Worm (Caenorhabditis elegans) whole organism, L4 larva: Measurements from ENCODE around the gene arrd-15.

Experiments
- D1046.2 ChIP-seq: fragments of 200-800 bp; sonication (Bioruptor generic); IDR thresholded peaks from 2 replicates; pipeline ENCODE4 v1.3.6; 2022; ENCODE audit warnings: missing genetic modification characterization, missing compliant biosample characterization
- F44E2.7 ChIP-seq: fragments of 200-800 bp; sonication (Bioruptor generic); IDR thresholded peaks from 2 replicates; pipeline ENCODE4 v2.1.2; 2022; ENCODE audit warnings: missing genetic modification characterization, missing compliant biosample characterization
- T20F7.1 ChIP-seq: fragments of 200-800 bp; sonication (Bioruptor generic); optimal IDR thresholded peaks from 2 replicates; lab custom pipeline; 2018; ENCODE audit warnings: mild to moderate bottlenecking, missing genetic modification characterization, missing compliant biosample characterization
- Y105C5A.15 ChIP-seq: fragments of 200-800 bp; sonication (Bioruptor generic); IDR thresholded peaks from 2 replicates; pipeline ENCODE4 v1.3.6; 2022; ENCODE audit warnings: missing genetic modification characterization, missing compliant biosample characterization
- Y48G9A.11 ChIP-seq: fragments of 200-800 bp; sonication (Bioruptor generic); IDR thresholded peaks from 2 replicates; pipeline ENCODE4 v1.3.6; 2022; ENCODE audit warnings: missing genetic modification reagents, missing genetic modification characterization, missing compliant biosample characterization
- Y5F2A.4 ChIP-seq: fragments of 200-800 bp; sonication (Bioruptor generic); optimal IDR thresholded peaks from 2 replicates; lab custom pipeline; 2018; ENCODE audit warnings: mild to moderate bottlenecking, missing genetic modification characterization, missing compliant biosample characterization
- aly-2 ChIP-seq: sonication (generic microtip); optimal IDR thresholded peaks from 2 replicates; lab custom pipeline; 2018; ENCODE audit warnings: missing biosample characterization, missing genetic modification characterization
- daf-16 ChIP-seq, 3 experiments: sonication (generic microtip); optimal IDR thresholded peaks; 2 replicates each; lab custom pipeline; 2016 to 2017; ENCODE audit warnings: missing genetic modification characterization in 3 of 3, missing genetic modification reagents in 3 of 3, mild to moderate bottlenecking in 2 of 3, missing compliant biosample characterization in 2 of 3, missing biosample characterization in 1 of 3, moderate library complexity in 1 of 3
- dmd-6 ChIP-seq: fragments of 200-800 bp; sonication (Bioruptor generic); IDR thresholded peaks from 2 replicates; pipeline ENCODE4 v1.3.6; 2022; ENCODE audit warnings: missing genetic modification reagents, missing genetic modification characterization, missing compliant biosample characterization
- dmd-9 ChIP-seq: fragments of 200-800 bp; sonication (Bioruptor generic); IDR thresholded peaks from 2 replicates; pipeline ENCODE4 v1.3.6; 2022; ENCODE audit warnings: missing genetic modification reagents, missing genetic modification characterization, missing compliant biosample characterization
- dve-1 ChIP-seq: sonication (generic microtip); optimal IDR thresholded peaks from 2 replicates; lab custom pipeline; 2017; ENCODE audit warnings: antibody characterized with exemption, mild to moderate bottlenecking, missing genetic modification characterization, missing compliant biosample characterization; ENCODE audit not compliant: insufficient read depth
- hlh-11 ChIP-seq: fragments of 200-800 bp; sonication (Bioruptor generic); optimal IDR thresholded peaks from 2 replicates; lab custom pipeline; 2018; ENCODE audit warnings: mild to moderate bottlenecking, missing genetic modification characterization, missing compliant biosample characterization
- hlh-30 ChIP-seq: sonication (generic microtip); optimal IDR thresholded peaks from 2 replicates; lab custom pipeline; 2017; ENCODE audit warnings: antibody characterized with exemption, mild to moderate bottlenecking, missing genetic modification characterization, missing compliant biosample characterization; ENCODE audit not compliant: insufficient read depth
- hmg-1.1 ChIP-seq: fragments of 200-800 bp; sonication (Bioruptor generic); IDR thresholded peaks from 2 replicates; pipeline ENCODE4 v1.3.6; 2022; ENCODE audit warnings: missing genetic modification reagents, missing genetic modification characterization, missing compliant biosample characterization
- jun-1 ChIP-seq: fragments of 150-350 bp; optimal IDR thresholded peaks from 2 replicates; lab custom pipeline; 2014; ENCODE audit warnings: missing biosample characterization, missing genetic modification reagents, missing genetic modification characterization
- lim-7 ChIP-seq: fragments of 200-800 bp; sonication (Bioruptor generic); IDR thresholded peaks from 2 replicates; pipeline ENCODE4 v1.3.6; 2022; ENCODE audit warnings: missing genetic modification characterization, missing compliant biosample characterization
- lin-13 ChIP-seq: fragments of 150-350 bp; optimal IDR thresholded peaks from 2 replicates; lab custom pipeline; 2014; ENCODE audit warnings: missing biosample characterization, missing genetic modification reagents, missing genetic modification characterization
- lin-29 ChIP-seq: fragments of 200-800 bp; sonication (Bioruptor generic); IDR thresholded peaks from 2 replicates; pipeline ENCODE4 v1.3.6; 2022; ENCODE audit warnings: missing genetic modification reagents, missing genetic modification characterization, missing compliant biosample characterization
- lir-3 ChIP-seq: sonication (generic microtip); optimal IDR thresholded peaks from 2 replicates; lab custom pipeline; 2016; ENCODE audit warnings: mild to moderate bottlenecking, missing genetic modification characterization, missing compliant biosample characterization
- lsy-2 ChIP-seq, 2 experiments: fragments of 150-350 bp in 1 of 2; sonication (generic microtip) in 1 of 2; optimal IDR thresholded peaks; 2 replicates each; lab custom pipeline; 2014 to 2017; ENCODE audit warnings: missing biosample characterization in 2 of 2, missing genetic modification characterization in 2 of 2
- mdl-1 ChIP-seq, 2 experiments: fragments of 150-350 bp in 1 of 2; sonication (generic microtip) in 1 of 2; optimal IDR thresholded peaks; 2 replicates each; lab custom pipeline; 2014 to 2017; ENCODE audit warnings: missing biosample characterization in 2 of 2, missing genetic modification characterization in 2 of 2
- mxl-3 ChIP-seq: fragments of 200-800 bp; sonication (Bioruptor generic); optimal IDR thresholded peaks from 2 replicates; lab custom pipeline; 2018; ENCODE audit warnings: mild to moderate bottlenecking, missing genetic modification characterization, missing compliant biosample characterization
- nhr-11 ChIP-seq: fragments of 150-350 bp; optimal IDR thresholded peaks from 2 replicates; lab custom pipeline; 2014; ENCODE audit warnings: missing biosample characterization, missing genetic modification characterization
- nhr-28 ChIP-seq: fragments of 150-350 bp; optimal IDR thresholded peaks from 2 replicates; lab custom pipeline; 2014; ENCODE audit warnings: missing biosample characterization, missing genetic modification characterization
- nhr-48 ChIP-seq: sonication (generic microtip); optimal IDR thresholded peaks from 2 replicates; lab custom pipeline; 2016; ENCODE audit warnings: mild to moderate bottlenecking, missing genetic modification characterization, missing compliant biosample characterization
- nhr-76 ChIP-seq: fragments of 150-350 bp; optimal IDR thresholded peaks from 2 replicates; lab custom pipeline; 2014; ENCODE audit warnings: missing biosample characterization, missing genetic modification characterization
- php-3 ChIP-seq: fragments of 200-800 bp; sonication (Bioruptor generic); IDR thresholded peaks from 2 replicates; pipeline ENCODE4 v1.3.6; 2022; ENCODE audit warnings: missing genetic modification reagents, missing genetic modification characterization, missing compliant biosample characterization
- pqm-1 ChIP-seq: sonication (generic microtip); optimal IDR thresholded peaks from 2 replicates; lab custom pipeline; 2017; ENCODE audit warnings: missing biosample characterization, missing genetic modification characterization
- snpc-4 ChIP-seq: fragments of 150-350 bp; optimal IDR thresholded peaks from 2 replicates; lab custom pipeline; 2014; ENCODE audit warnings: missing biosample characterization, missing genetic modification characterization
- spr-1 ChIP-seq: sonication (generic microtip); optimal IDR thresholded peaks from 2 replicates; lab custom pipeline; 2016; ENCODE audit warnings: mild to moderate bottlenecking, missing genetic modification characterization, missing compliant biosample characterization
- tra-1 ChIP-seq: fragments of 200-800 bp; sonication (Bioruptor generic); IDR thresholded peaks from 2 replicates; pipeline ENCODE4 v1.3.6; 2022; ENCODE audit warnings: missing genetic modification reagents, missing genetic modification characterization, missing compliant biosample characterization
- unc-39 ChIP-seq: sonication (generic microtip); optimal IDR thresholded peaks from 2 replicates; lab custom pipeline; 2017; ENCODE audit warnings: missing biosample characterization, missing genetic modification characterization
- unc-62 ChIP-seq, 3 experiments: fragments of 150-350 bp in 1 of 3; sonication (generic microtip); optimal IDR thresholded peaks in 2 of 3; peaks in 1 of 3; 1 replicate in 1 of 3; 2 replicates in 2 of 3; lab custom pipeline; 2014 to 2017; ENCODE audit warnings: missing biosample characterization in 3 of 3, missing genetic modification characterization in 3 of 3, missing genetic modification reagents in 3 of 3, missing genotype in 1 of 3
- zag-1 ChIP-seq: fragments of 150-350 bp; optimal IDR thresholded peaks from 2 replicates; lab custom pipeline; 2014; ENCODE audit warnings: missing biosample characterization, missing genetic modification characterization
- zfp-2 ChIP-seq: sonication (generic microtip); optimal IDR thresholded peaks from 2 replicates; lab custom pipeline; 2016; ENCODE audit warnings: mild to moderate bottlenecking, missing genetic modification characterization, missing compliant biosample characterization
- zfp-3 ChIP-seq: fragments of 200-800 bp; sonication (Bioruptor generic); conservative IDR thresholded peaks from 2 replicates; pipeline ENCODE4 v1.3.6; 2022; ENCODE audit warnings: missing genetic modification reagents, missing genetic modification characterization, missing compliant biosample characterization
- zip-2 ChIP-seq: fragments of 150-350 bp; optimal IDR thresholded peaks from 2 replicates; lab custom pipeline; 2014; ENCODE audit warnings: missing biosample characterization, missing genetic modification characterization

arrd-15 gene

DNA sequence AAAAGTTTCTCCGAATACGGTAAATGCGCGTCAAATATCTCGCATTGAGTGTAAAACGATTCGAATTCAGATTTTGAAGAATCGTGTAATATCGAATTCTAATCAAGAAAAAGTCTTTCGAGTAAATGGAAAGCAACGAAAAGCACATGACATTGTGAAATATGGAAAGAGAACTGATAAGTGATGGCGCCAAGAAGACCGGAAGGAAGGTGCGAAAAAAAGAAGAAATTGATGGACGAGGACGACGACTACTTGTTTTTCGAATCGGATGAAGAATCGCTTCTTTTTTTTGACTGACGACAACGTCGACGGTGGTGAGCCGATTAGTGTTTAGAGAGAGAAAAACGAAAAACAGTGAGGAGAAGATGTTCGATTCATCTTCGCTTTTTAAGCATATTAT, 56.1 kb downstream of the arrd-15 start:
- TF ChIP-seq F44E2.7 (GFP tag; lab: Robert Waterston, UW): no peak
- TF ChIP-seq hlh-11 (tag; lab: Kevin White, UChicago): peak; percentile 75
- peak; percentile 27; the same call in 1 of the 2 replicates for TF ChIP-seq dmd-6 (GFP tag; lab: Robert Waterston, UW)
- no peak for TF ChIP-seq unc-39 (tag; lab: Kevin White, UChicago)
- TF ChIP-seq Y5F2A.4: no peak
- TF ChIP-seq zag-1: no peak
- TF ChIP-seq daf-16 (GFP tag; optimal IDR thresholded peaks at IDR 0.05; lab: Kevin White, UChicago): no peak
- no peak for TF ChIP-seq daf-16 (tag; optimal IDR thresholded peaks at IDR 0.05; lab: Kevin White, UChicago)
- no peak for TF ChIP-seq nhr-11 (tag; lab: Kevin White, UChicago)
- TF ChIP-seq hlh-30: peak; percentile 76
- TF ChIP-seq zip-2 (tag; lab: Kevin White, UChicago): no peak
- TF ChIP-seq mdl-1 (tag; optimal IDR thresholded peaks at IDR 0.05; lab: Kevin White, UChicago): peak in 1 of 2 experiments; percentile 61
- no peak for TF ChIP-seq spr-1 (tag; lab: Kevin White, UChicago)
- TF ChIP-seq lin-13 (GFP tag; lab: Kevin White, UChicago): no peak
- no peak for TF ChIP-seq lin-29 (GFP tag; lab: Robert Waterston, UW)
- no peak for TF ChIP-seq T20F7.1 (GFP tag; lab: Kevin White, UChicago)
- no peak for TF ChIP-seq tra-1 (GFP tag; lab: Robert Waterston, UW)
- peak; percentile 69 for TF ChIP-seq nhr-28 (tag; lab: Kevin White, UChicago)
- no peak for TF ChIP-seq zfp-3 (GFP tag; lab: Robert Waterston, UW)
- no peak for TF ChIP-seq aly-2 (tag; lab: Kevin White, UChicago)
- no peak for TF ChIP-seq nhr-76
- TF ChIP-seq unc-62 (GFP tag; optimal IDR thresholded peaks at IDR 0.05 in 1 of 2; lab: Kevin White, UChicago): peak in 1 of 2 experiments; percentile 86
- no peak for TF ChIP-seq unc-62 (tag; optimal IDR thresholded peaks at IDR 0.05; lab: Kevin White, UChicago)
- TF ChIP-seq dmd-9 (GFP tag; lab: Robert Waterston, UW): no peak
- no peak for TF ChIP-seq lim-7 (GFP tag; lab: Robert Waterston, UW)
- no peak for TF ChIP-seq Y105C5A.15 (GFP tag; lab: Robert Waterston, UW)
- TF ChIP-seq snpc-4 (tag; lab: Kevin White, UChicago): no peak
- peak; percentile 39 for TF ChIP-seq dve-1
- no peak for TF ChIP-seq php-3 (GFP tag; lab: Robert Waterston, UW)
- no peak for TF ChIP-seq lir-3
- TF ChIP-seq mxl-3 (GFP tag; lab: Kevin White, UChicago): peak; percentile 3
- peak; percentile 22 for TF ChIP-seq nhr-48 (tag; lab: Kevin White, UChicago)
- no peak for TF ChIP-seq zfp-2 (tag; lab: Kevin White, UChicago)
- TF ChIP-seq lsy-2 (tag; optimal IDR thresholded peaks at IDR 0.05; lab: Kevin White, UChicago): peak in 1 of 2 experiments; percentile 20
- TF ChIP-seq Y48G9A.11: no peak
- TF ChIP-seq hmg-1.1 (GFP tag; lab: Robert Waterston, UW): no peak
- no peak for TF ChIP-seq jun-1
- no peak for TF ChIP-seq D1046.2 (GFP tag; lab: Robert Waterston, UW)
- peak; percentile 50 for TF ChIP-seq pqm-1 (tag; lab: Kevin White, UChicago)
